Worm (Caenorhabditis elegans) whole organism, late embryonic: ENCODE data around the gene F53B1.3.

Source experiments
- C38D4.7 ChIP-seq: fragments of 200-800 bp; sonication (Bioruptor generic); optimal IDR thresholded peaks from 2 replicates; lab custom pipeline; 2018; ENCODE audit warnings: mild to moderate bottlenecking, missing genetic modification characterization, moderate library complexity, missing compliant biosample characterization
- F13H6.1 ChIP-seq: sonication (generic microtip); optimal IDR thresholded peaks from 2 replicates; lab custom pipeline; 2016; ENCODE audit warnings: missing genetic modification characterization, missing compliant biosample characterization
- T23F11.4 ChIP-seq: fragments of 200-800 bp; sonication (Bioruptor generic); optimal IDR thresholded peaks from 2 replicates; lab custom pipeline; 2018; ENCODE audit warnings: mild to moderate bottlenecking, missing genetic modification characterization, missing compliant biosample characterization
- Y22D7AL.16 ChIP-seq: sonication (generic microtip); optimal IDR thresholded peaks from 2 replicates; lab custom pipeline; 2016; ENCODE audit warnings: missing genetic modification characterization, missing compliant biosample characterization
- ama-1 ChIP-seq: fragments of 150-350 bp; optimal IDR thresholded peaks from 2 replicates; lab custom pipeline; 2014
- ceh-19 ChIP-seq: fragments of 200-800 bp; sonication (Bioruptor generic); optimal IDR thresholded peaks from 2 replicates; lab custom pipeline; 2018; ENCODE audit warnings: mild to moderate bottlenecking, missing genetic modification characterization, missing compliant biosample characterization
- ceh-22 ChIP-seq: sonication (generic microtip); optimal IDR thresholded peaks from 2 replicates; lab custom pipeline; 2017; ENCODE audit warnings: missing biosample characterization, missing genetic modification characterization
- ceh-30 ChIP-seq: fragments of 150-350 bp; optimal IDR thresholded peaks from 2 replicates; lab custom pipeline; 2014; ENCODE audit warnings: missing biosample characterization, missing genetic modification characterization
- ceh-31 ChIP-seq: sonication (generic microtip); optimal IDR thresholded peaks from 2 replicates; lab custom pipeline; 2016; ENCODE audit warnings: missing genetic modification characterization, missing compliant biosample characterization
- ceh-9 ChIP-seq: sonication (generic microtip); optimal IDR thresholded peaks from 2 replicates; lab custom pipeline; 2016; ENCODE audit warnings: mild to moderate bottlenecking, missing genetic modification characterization, inconsistent platforms, missing compliant biosample characterization
- che-1 ChIP-seq: sonication (generic microtip); optimal IDR thresholded peaks from 2 replicates; lab custom pipeline; 2016; ENCODE audit warnings: mild to moderate bottlenecking, missing genetic modification characterization, missing compliant biosample characterization
- dve-1 ChIP-seq: sonication (generic microtip); optimal IDR thresholded peaks from 2 replicates; lab custom pipeline; 2017; ENCODE audit warnings: antibody characterized with exemption, mild to moderate bottlenecking, missing genetic modification characterization, missing compliant biosample characterization
- elt-2 ChIP-seq: sonication (generic microtip); optimal IDR thresholded peaks from 2 replicates; lab custom pipeline; 2016; ENCODE audit warnings: missing genetic modification reagents, missing genetic modification characterization, missing compliant biosample characterization
- elt-4 ChIP-seq: sonication (generic microtip); optimal IDR thresholded peaks from 2 replicates; lab custom pipeline; 2016; ENCODE audit warnings: missing genetic modification characterization, missing compliant biosample characterization
- fkh-10 ChIP-seq: fragments of 150-350 bp; optimal IDR thresholded peaks from 2 replicates; lab custom pipeline; 2014; ENCODE audit warnings: missing biosample characterization, missing genetic modification reagents, missing genetic modification characterization
- fkh-6 ChIP-seq: sonication (generic microtip); optimal IDR thresholded peaks from 2 replicates; lab custom pipeline; 2016; ENCODE audit warnings: missing genetic modification characterization, missing compliant biosample characterization
- nfya-1 ChIP-seq: sonication (generic microtip); optimal IDR thresholded peaks from 2 replicates; lab custom pipeline; 2017; ENCODE audit warnings: missing genetic modification characterization, mild to moderate bottlenecking, missing compliant biosample characterization, antibody characterized with exemption, moderate library complexity
- npax-4 ChIP-seq: sonication (generic microtip); optimal IDR thresholded peaks from 2 replicates; lab custom pipeline; 2016; ENCODE audit warnings: missing genetic modification characterization, missing compliant biosample characterization
- pag-3 ChIP-seq: sonication (generic microtip); optimal IDR thresholded peaks from 2 replicates; lab custom pipeline; 2016; ENCODE audit warnings: missing compliant biosample characterization, missing genetic modification characterization, borderline replicate concordance
- pax-1 ChIP-seq: fragments of 150-350 bp; optimal IDR thresholded peaks from 2 replicates; lab custom pipeline; 2014; ENCODE audit warnings: missing biosample characterization, missing genetic modification characterization
- pha-2 ChIP-seq: sonication (generic microtip); optimal IDR thresholded peaks from 2 replicates; lab custom pipeline; 2017; ENCODE audit warnings: mild to moderate bottlenecking, missing genetic modification characterization, missing compliant biosample characterization
- ref-2 ChIP-seq: sonication (generic microtip); optimal IDR thresholded peaks from 2 replicates; lab custom pipeline; 2016; ENCODE audit warnings: missing genetic modification characterization, missing compliant biosample characterization
- rnt-1 ChIP-seq: sonication (generic microtip); optimal IDR thresholded peaks from 2 replicates; lab custom pipeline; 2016; ENCODE audit warnings: missing genetic modification characterization, missing compliant biosample characterization
- sdc-2 ChIP-seq: sonication (generic microtip); optimal IDR thresholded peaks from 2 replicates; lab custom pipeline; 2016; ENCODE audit warnings: missing genotype, missing genetic modification characterization, missing compliant biosample characterization
- sox-2 ChIP-seq: fragments of 200-800 bp; sonication (Bioruptor generic); IDR thresholded peaks from 2 replicates; pipeline ENCODE4 v1.3.6; 2022; ENCODE audit warnings: missing genetic modification reagents, missing genetic modification characterization, missing compliant biosample characterization
- syd-9 ChIP-seq: sonication (generic microtip); optimal IDR thresholded peaks from 2 replicates; lab custom pipeline; 2016; ENCODE audit warnings: mild to moderate bottlenecking, missing genetic modification characterization, moderate library complexity, missing compliant biosample characterization
- tbx-2 ChIP-seq: sonication (generic microtip); optimal IDR thresholded peaks from 2 replicates; lab custom pipeline; 2016; ENCODE audit warnings: missing genetic modification characterization, missing compliant biosample characterization
- tbx-7 ChIP-seq: sonication (generic microtip); optimal IDR thresholded peaks from 2 replicates; lab custom pipeline; 2016; ENCODE audit warnings: missing genotype, missing genetic modification characterization, missing compliant biosample characterization
- ttx-3 ChIP-seq: sonication (generic microtip); optimal IDR thresholded peaks from 2 replicates; lab custom pipeline; 2016; ENCODE audit warnings: missing genetic modification reagents, missing genetic modification characterization, missing compliant biosample characterization
- unc-42 ChIP-seq: sonication (generic microtip); optimal IDR thresholded peaks from 2 replicates; lab custom pipeline; 2016; ENCODE audit warnings: missing genotype, missing genetic modification characterization, missing compliant biosample characterization
- unc-86 ChIP-seq: sonication (generic microtip); optimal IDR thresholded peaks from 2 replicates; lab custom pipeline; 2016; ENCODE audit warnings: missing genetic modification characterization, missing compliant biosample characterization

The F53B1.3 gene

ce11 chrX:2113004-2113403 is 7.6 kb downstream of the F53B1.3 start, which contains the start of gene bus-5:
Gene bus-5 (minus strand): TSS chrX:2113104.
- TF ChIP-seq T23F11.4 = no peak
- no peak for TF ChIP-seq ref-2 (tag; lab: Kevin White, UChicago)
- no peak for TF ChIP-seq ttx-3 (tag; lab: Kevin White, UChicago)
- no peak for TF ChIP-seq ama-1 (lab: Kevin White, UChicago)
- TF ChIP-seq unc-42 (tag; lab: Kevin White, UChicago) = no peak
- no peak for TF ChIP-seq syd-9 (tag; lab: Kevin White, UChicago)
- TF ChIP-seq elt-2 (tag; lab: Kevin White, UChicago) = no peak
- TF ChIP-seq tbx-7 = no peak
- TF ChIP-seq ceh-22 (tag; lab: Kevin White, UChicago) = no peak
- TF ChIP-seq elt-4 (tag; lab: Kevin White, UChicago) = no peak
- TF ChIP-seq fkh-10 (GFP tag; lab: Kevin White, UChicago) = no peak

ce11 chrX:2114171-2114570 is 8.8 kb downstream of the F53B1.3 start:
- TF ChIP-seq che-1 (tag; lab: Kevin White, UChicago) (no peak), elt-4 (tag; lab: Kevin White, UChicago) (no peak), fkh-6 (no peak), sox-2 (no peak)

- TF ChIP-seq nfya-1 (tag; lab: Kevin White, UChicago) (peak; percentile 6), ceh-9 (tag; lab: Kevin White, UChicago) (no peak), sdc-2 (peak; percentile 18)
Measured at ce11 chrX:2116304-2116867, 11.0 kb downstream of the F53B1.3 start.

- TF ChIP-seq sox-2 (no peak), sdc-2 (no peak)
Measured at ce11 chrX:2118162-2118561, 12.8 kb downstream of the F53B1.3 start, which contains the start of gene swip-10. Gene swip-10 (minus strand): TSS chrX:2118262.

- no peak for TF ChIP-seq Y22D7AL.16
- no peak for TF ChIP-seq ceh-30 (tag; lab: Kevin White, UChicago)
- TF ChIP-seq tbx-2 (tag; lab: Kevin White, UChicago) = no peak
- TF ChIP-seq npax-4 (tag; lab: Kevin White, UChicago) = no peak
- no peak for TF ChIP-seq elt-2 (tag; lab: Kevin White, UChicago)
- no peak for TF ChIP-seq pax-1 (tag; lab: Kevin White, UChicago)
- TF ChIP-seq ref-2 (tag; lab: Kevin White, UChicago) = no peak
- no peak for TF ChIP-seq ceh-22 (tag; lab: Kevin White, UChicago)
- no peak for TF ChIP-seq pag-3
- no peak for TF ChIP-seq dve-1 (tag; lab: Kevin White, UChicago)
- TF ChIP-seq fkh-10 (GFP tag; lab: Kevin White, UChicago) = no peak
- no peak for TF ChIP-seq rnt-1
- no peak for TF ChIP-seq F13H6.1 (tag; lab: Kevin White, UChicago)
- no peak for TF ChIP-seq pha-2 (tag; lab: Kevin White, UChicago)
- no peak for TF ChIP-seq unc-86 (tag; lab: Kevin White, UChicago)
- TF ChIP-seq ceh-19 (GFP tag; lab: Kevin White, UChicago) = no peak
Measured at ce11 chrX:2120961-2121360, 15.6 kb downstream of the F53B1.3 start, which contains the start of gene gpa-5. Gene gpa-5 (minus strand): TSS chrX:2121061.

- no peak for TF ChIP-seq ceh-31 (tag; lab: Kevin White, UChicago)
Measured at ce11 chrX:2130141-2130540, 24.7 kb downstream of the F53B1.3 start, which contains the start of gene F53B1.8. Gene F53B1.8 (minus strand): TSS chrX:2130241.

- TF ChIP-seq unc-42 (tag; lab: Kevin White, UChicago) (peak; percentile 30), C38D4.7 (GFP tag; lab: Kevin White, UChicago) (no peak), fkh-10 (GFP tag; lab: Kevin White, UChicago) (no peak), tbx-7 (no peak)
Measured at ce11 chrX:2131650-2132049, 26.2 kb downstream of the F53B1.3 start, which contains the start of gene F53B1.9. Gene F53B1.9 (minus strand): TSS chrX:2131844.
